Worm (Caenorhabditis elegans): ENCODE data around the gene col-8.

DNA sequence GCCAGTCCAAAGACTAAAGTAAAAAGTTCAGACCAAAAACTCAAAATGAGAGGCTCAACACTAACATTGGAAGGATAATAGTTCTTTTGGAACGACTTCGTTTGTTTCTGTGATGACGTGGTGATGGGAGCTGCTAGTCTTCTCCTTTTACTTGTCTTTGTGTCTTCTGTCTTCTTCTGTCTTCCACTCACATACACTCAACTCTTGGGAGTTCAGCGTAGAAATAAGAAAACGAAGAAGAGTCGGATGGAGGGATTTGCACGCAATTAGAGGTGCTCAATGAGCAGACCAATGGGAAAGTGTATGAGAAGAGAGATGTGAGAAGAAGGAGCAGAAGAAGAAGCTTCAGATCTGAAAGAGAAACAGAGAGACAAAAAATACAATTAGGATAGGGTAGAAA is 8.3 kb downstream of the col-8 start:
- TF ChIP-seq aly-2 (tag; optimal IDR thresholded peaks at IDR 0.05) (no peak), fkh-10 (GFP tag; optimal IDR thresholded peaks at IDR 0.05) (no peak), mep-1 (tag; optimal IDR thresholded peaks at IDR 0.05) (no peak)

All from whole organism, L1 larva.